Worm (Caenorhabditis elegans) whole organism, young adult: ENCODE results near the gene srd-10.

Experiments
- C06A6.2 ChIP-seq: fragments of 200-800 bp; sonication (Bioruptor generic); conservative IDR thresholded peaks from 2 replicates; pipeline ENCODE4 v1.3.6; 2022; ENCODE audit warnings: missing genetic modification characterization, missing compliant biosample characterization
- C17E4.6 ChIP-seq: fragments of 200-800 bp; sonication (Bioruptor generic); IDR thresholded peaks from 2 replicates; pipeline ENCODE4 v1.3.6; 2022; ENCODE audit warnings: missing genetic modification reagents, missing genetic modification characterization, missing compliant biosample characterization
- D2030.7 ChIP-seq: fragments of 200-800 bp; sonication (Bioruptor generic); IDR thresholded peaks from 2 replicates; pipeline ENCODE4 v1.3.6; 2022; ENCODE audit warnings: missing genetic modification reagents, missing genetic modification characterization, missing compliant biosample characterization
- F22D6.2 ChIP-seq: sonication (generic microtip); optimal IDR thresholded peaks from 2 replicates; lab custom pipeline; 2016; ENCODE audit warnings: mild to moderate bottlenecking, missing genetic modification characterization, missing compliant biosample characterization
- F33H1.4 ChIP-seq: fragments of 200-800 bp; sonication (Bioruptor generic); IDR thresholded peaks from 2 replicates; pipeline ENCODE4 v1.3.6; 2022; ENCODE audit warnings: missing genetic modification reagents, missing genetic modification characterization, missing compliant biosample characterization
- F37B4.10 ChIP-seq: fragments of 200-800 bp; sonication (Bioruptor generic); IDR thresholded peaks from 2 replicates; pipeline ENCODE4 v1.3.6; 2022; ENCODE audit warnings: missing genetic modification characterization, missing compliant biosample characterization
- F39B2.1 ChIP-seq: fragments of 200-800 bp; sonication (Bioruptor generic); IDR thresholded peaks from 2 replicates; pipeline ENCODE4 v1.3.6; 2022; ENCODE audit warnings: missing genetic modification reagents, missing genetic modification characterization, missing compliant biosample characterization
- F49E8.2 ChIP-seq: sonication (generic microtip); optimal IDR thresholded peaks from 3 replicates; lab custom pipeline; 2017; ENCODE audit warnings: missing genetic modification characterization, mild to moderate bottlenecking, missing compliant biosample characterization, antibody characterized with exemption, moderate library complexity; ENCODE audit not compliant: insufficient read depth
- F52B5.7 ChIP-seq: sonication (generic microtip); optimal IDR thresholded peaks from 2 replicates; lab custom pipeline; 2016; ENCODE audit warnings: mild to moderate bottlenecking, missing genetic modification characterization, missing compliant biosample characterization
- T26A5.8 ChIP-seq: sonication (generic microtip); optimal IDR thresholded peaks from 2 replicates; lab custom pipeline; 2016; ENCODE audit warnings: missing genetic modification characterization, missing compliant biosample characterization
- Y56A3A.18 ChIP-seq: fragments of 200-800 bp; sonication (Bioruptor generic); IDR thresholded peaks from 2 replicates; pipeline ENCODE4 v1.3.6; 2022; ENCODE audit warnings: missing genetic modification reagents, missing genetic modification characterization, missing compliant biosample characterization
- akir-1 ChIP-seq: fragments of 200-800 bp; sonication (Bioruptor generic); optimal IDR thresholded peaks from 2 replicates; lab custom pipeline; 2018; ENCODE audit warnings: mild to moderate bottlenecking, missing genetic modification characterization, moderate library complexity, missing compliant biosample characterization
- ama-1 ChIP-seq, 3 experiments: fragments of 150-350 bp in 1 of 3; sonication (generic microtip) in 2 of 3; optimal IDR thresholded peaks; 2 replicates each; lab custom pipeline; 2014 to 2018; ENCODE audit warnings: missing biosample characterization in 2 of 3, missing genetic modification characterization in 2 of 3, missing genetic modification reagents in 2 of 3
- aptf-3 ChIP-seq: fragments of 200-800 bp; sonication (Bioruptor generic); IDR thresholded peaks from 2 replicates; pipeline ENCODE4 v1.3.6; 2022; ENCODE audit warnings: missing genetic modification characterization, missing compliant biosample characterization
- attf-3 ChIP-seq: fragments of 200-800 bp; sonication (Bioruptor generic); conservative IDR thresholded peaks from 2 replicates; pipeline ENCODE4 v1.3.6; 2022; ENCODE audit warnings: missing genetic modification reagents, missing genetic modification characterization, missing compliant biosample characterization
- attf-6 ChIP-seq: fragments of 200-800 bp; sonication (Bioruptor generic); IDR thresholded peaks from 2 replicates; pipeline ENCODE4 v1.3.6; 2022; ENCODE audit warnings: missing genetic modification reagents, missing genetic modification characterization, missing compliant biosample characterization
- ceh-100 ChIP-seq: fragments of 200-800 bp; sonication (Bioruptor generic); IDR thresholded peaks from 2 replicates; pipeline ENCODE4 v1.3.6; 2022; ENCODE audit warnings: missing genetic modification reagents, missing genetic modification characterization, missing compliant biosample characterization
- ceh-58 ChIP-seq: fragments of 200-800 bp; sonication (Bioruptor generic); IDR thresholded peaks from 2 replicates; pipeline ENCODE4 v1.3.6; 2022; ENCODE audit warnings: missing genetic modification characterization, missing compliant biosample characterization
- chd-7 ChIP-seq: sonication (generic microtip); optimal IDR thresholded peaks from 2 replicates; lab custom pipeline; 2016; ENCODE audit warnings: mild to moderate bottlenecking, missing genetic modification characterization, moderate library complexity, missing compliant biosample characterization
- die-1 ChIP-seq: sonication (generic microtip); optimal IDR thresholded peaks from 2 replicates; lab custom pipeline; 2016; ENCODE audit warnings: missing genotype, mild to moderate bottlenecking, missing genetic modification characterization, missing compliant biosample characterization
- dpl-1 ChIP-seq: fragments of 150-350 bp; optimal IDR thresholded peaks from 2 replicates; lab custom pipeline; 2014; ENCODE audit warnings: missing biosample characterization, missing genetic modification reagents, missing genetic modification characterization
- egl-44 ChIP-seq: fragments of 200-800 bp; sonication (Bioruptor generic); IDR thresholded peaks from 2 replicates; pipeline ENCODE4 v1.3.6; 2022; ENCODE audit warnings: missing genetic modification reagents, missing genetic modification characterization, missing compliant biosample characterization
- ets-4 ChIP-seq: fragments of 200-800 bp; sonication (Bioruptor generic); optimal IDR thresholded peaks from 2 replicates; lab custom pipeline; 2018; ENCODE audit warnings: mild to moderate bottlenecking, missing genetic modification characterization, missing compliant biosample characterization
- hmg-20 ChIP-seq: fragments of 200-800 bp; sonication (Bioruptor generic); IDR thresholded peaks from 2 replicates; pipeline ENCODE4 v1.3.6; 2022; ENCODE audit warnings: missing genetic modification reagents, missing genetic modification characterization, missing compliant biosample characterization
- lin-54 ChIP-seq: fragments of 200-800 bp; sonication (Bioruptor generic); optimal IDR thresholded peaks from 2 replicates; lab custom pipeline; 2018; ENCODE audit warnings: mild to moderate bottlenecking, missing genetic modification characterization, missing compliant biosample characterization
- lsl-1 ChIP-seq: fragments of 200-800 bp; sonication (Bioruptor generic); optimal IDR thresholded peaks from 2 replicates; lab custom pipeline; 2018; ENCODE audit warnings: mild to moderate bottlenecking, missing genetic modification characterization, moderate library complexity, missing compliant biosample characterization
- madf-3 ChIP-seq: fragments of 200-800 bp; sonication (Bioruptor generic); IDR thresholded peaks from 2 replicates; pipeline ENCODE4 v1.3.6; 2022; ENCODE audit warnings: missing genetic modification reagents, missing genetic modification characterization, missing compliant biosample characterization
- madf-6 ChIP-seq: fragments of 200-800 bp; sonication (Bioruptor generic); IDR thresholded peaks from 2 replicates; pipeline ENCODE4 v1.3.6; 2022; ENCODE audit warnings: missing genetic modification reagents, missing genetic modification characterization, missing compliant biosample characterization
- madf-8 ChIP-seq: fragments of 200-800 bp; sonication (Bioruptor generic); conservative IDR thresholded peaks from 2 replicates; pipeline ENCODE4 v1.3.6; 2022; ENCODE audit warnings: missing genetic modification reagents, missing genetic modification characterization, missing compliant biosample characterization
- mcd-1 ChIP-seq: fragments of 200-800 bp; sonication (Bioruptor generic); IDR thresholded peaks from 2 replicates; pipeline ENCODE4 v1.3.6; 2022; ENCODE audit warnings: missing genetic modification reagents, missing genetic modification characterization, missing compliant biosample characterization
- mxl-1 ChIP-seq: sonication (generic microtip); optimal IDR thresholded peaks from 2 replicates; lab custom pipeline; 2016; ENCODE audit warnings: missing genetic modification characterization, missing compliant biosample characterization
- nfya-2 ChIP-seq: fragments of 200-800 bp; sonication (Bioruptor generic); IDR thresholded peaks from 2 replicates; pipeline ENCODE4 v1.3.6; 2022; ENCODE audit warnings: missing genetic modification reagents, missing genetic modification characterization, missing compliant biosample characterization
- nfyb-1 ChIP-seq: fragments of 200-800 bp; sonication (Bioruptor generic); IDR thresholded peaks from 2 replicates; pipeline ENCODE4 v1.3.6; 2022; ENCODE audit warnings: missing genetic modification reagents, missing genetic modification characterization, missing compliant biosample characterization
- nhr-120 ChIP-seq: fragments of 200-800 bp; sonication (Bioruptor generic); IDR thresholded peaks from 2 replicates; pipeline ENCODE4 v1.3.6; 2022; ENCODE audit warnings: missing genetic modification characterization, missing compliant biosample characterization
- nhr-179 ChIP-seq: sonication (generic microtip); optimal IDR thresholded peaks from 2 replicates; lab custom pipeline; 2016; ENCODE audit warnings: mild to moderate bottlenecking, missing genetic modification characterization, missing compliant biosample characterization
- nhr-90 ChIP-seq: sonication (generic microtip); optimal IDR thresholded peaks from 2 replicates; lab custom pipeline; 2016; ENCODE audit warnings: missing genotype, mild to moderate bottlenecking, missing genetic modification characterization, missing compliant biosample characterization
- pbrm-1 ChIP-seq: fragments of 200-800 bp; sonication (Bioruptor generic); IDR thresholded peaks from 2 replicates; pipeline ENCODE4 v1.3.6; 2022; ENCODE audit warnings: missing genetic modification reagents, missing genetic modification characterization, missing compliant biosample characterization
- rcor-1 ChIP-seq: fragments of 200-800 bp; sonication (Bioruptor generic); IDR thresholded peaks from 2 replicates; pipeline ENCODE4 v1.3.6; 2022; ENCODE audit warnings: missing genetic modification reagents, missing genetic modification characterization, missing compliant biosample characterization
- repo-1 ChIP-seq: sonication (generic microtip); optimal IDR thresholded peaks from 2 replicates; lab custom pipeline; 2017; ENCODE audit warnings: mild to moderate bottlenecking, missing genetic modification characterization, missing compliant biosample characterization
- sea-2 ChIP-seq: fragments of 200-800 bp; sonication (Bioruptor generic); IDR thresholded peaks from 2 replicates; pipeline ENCODE4 v1.3.6; 2022; ENCODE audit warnings: missing genetic modification characterization, missing compliant biosample characterization
- snpc-1.3 ChIP-seq: sonication (generic microtip); optimal IDR thresholded peaks from 2 replicates; lab custom pipeline; 2017; ENCODE audit warnings: missing genetic modification characterization, mild to moderate bottlenecking, missing compliant biosample characterization, antibody characterized with exemption, moderate library complexity, missing genotype, missing genetic modification reagents; ENCODE audit not compliant: insufficient read depth
- snpc-4 ChIP-seq, 5 experiments: fragments of 150-350 bp in 1 of 5; sonication (generic microtip) in 4 of 5; optimal IDR thresholded peaks; 2 replicates each; lab custom pipeline; 2014 to 2018; ENCODE audit warnings: missing genetic modification characterization in 5 of 5, missing biosample characterization in 3 of 5, antibody characterized with exemption in 2 of 5, mild to moderate bottlenecking in 2 of 5, missing compliant biosample characterization in 2 of 5, missing genotype in 2 of 5, moderate library complexity in 2 of 5, missing genetic modification reagents in 1 of 5
- sptf-2 ChIP-seq: fragments of 200-800 bp; sonication (Bioruptor generic); optimal IDR thresholded peaks from 2 replicates; lab custom pipeline; 2018; ENCODE audit warnings: mild to moderate bottlenecking, missing genetic modification characterization, missing compliant biosample characterization
- tbp1 ChIP-seq: fragments of 200-800 bp; sonication (Bioruptor generic); optimal IDR thresholded peaks from 2 replicates; lab custom pipeline; 2018; ENCODE audit warnings: mild to moderate bottlenecking, missing genetic modification characterization, missing compliant biosample characterization
- tlf-1 ChIP-seq: fragments of 200-800 bp; sonication (Bioruptor generic); optimal IDR thresholded peaks from 2 replicates; lab custom pipeline; 2018; ENCODE audit warnings: mild to moderate bottlenecking, missing genetic modification characterization, missing compliant biosample characterization
- ztf-18 ChIP-seq: sonication (generic microtip); optimal IDR thresholded peaks from 2 replicates; lab custom pipeline; 2016; ENCODE audit warnings: missing genotype, mild to moderate bottlenecking, missing genetic modification characterization, missing compliant biosample characterization
- ztf-25 ChIP-seq: fragments of 200-800 bp; sonication (Bioruptor generic); IDR thresholded peaks from 2 replicates; pipeline ENCODE4 v1.3.6; 2022; ENCODE audit warnings: missing genetic modification reagents, missing genetic modification characterization, missing compliant biosample characterization
- ztf-26 ChIP-seq: sonication (generic microtip); optimal IDR thresholded peaks from 2 replicates; lab custom pipeline; 2017; ENCODE audit warnings: missing genetic modification characterization, missing compliant biosample characterization
- ztf-3 ChIP-seq: fragments of 200-800 bp; sonication (Bioruptor generic); optimal IDR thresholded peaks from 2 replicates; lab custom pipeline; 2018; ENCODE audit warnings: mild to moderate bottlenecking, missing genetic modification characterization, missing compliant biosample characterization

The srd-10 gene

DNA sequence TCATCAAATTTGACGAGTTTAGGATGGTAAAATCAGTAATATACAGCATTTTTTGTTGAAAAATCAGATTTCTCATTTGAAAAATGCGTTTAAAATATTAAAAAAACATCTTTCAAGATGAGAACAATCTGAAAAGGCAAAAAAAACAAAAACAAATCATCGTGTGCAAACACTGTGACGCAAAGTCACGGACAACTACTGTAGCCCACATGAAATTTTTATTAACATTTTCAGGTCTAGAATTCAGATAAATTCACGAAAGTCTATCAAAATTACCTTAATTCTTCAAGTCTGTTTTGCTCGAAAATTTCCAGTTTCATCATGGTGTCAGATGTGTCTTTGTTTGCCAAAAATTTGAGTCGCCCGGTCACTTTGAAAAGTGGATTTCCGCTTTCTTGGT, 35.9 kb upstream of the srd-10 start (continued):
- TF ChIP-seq lsl-1 (peak; percentile 90), F39B2.1 (GFP tag; lab: Robert Waterston, UW) (no peak), nhr-179 (no peak), chd-7 (tag; lab: Kevin White, UChicago) (no peak), snpc-1.3 (peak; percentile 7), Y56A3A.18 (GFP tag; lab: Robert Waterston, UW) (no peak), mxl-1 (no peak), F37B4.10 (GFP tag; lab: Robert Waterston, UW) (no peak), nfyb-1 (GFP tag; lab: Robert Waterston, UW) (no peak), nfya-2 (no peak), ets-4 (GFP tag; lab: Kevin White, UChicago) (no peak), dpl-1 (GFP tag; lab: Kevin White, UChicago) (peak; percentile 10), ama-1 (optimal IDR thresholded peaks at IDR 0.05; lab: Kevin White, UChicago) (no peak), ama-1 (GFP tag; optimal IDR thresholded peaks at IDR 0.05; lab: Kevin White, UChicago) (no peak), D2030.7 (GFP tag; lab: Robert Waterston, UW) (peak; percentile 64), die-1 (no peak), ceh-100 (GFP tag; lab: Robert Waterston, UW) (no peak), rcor-1 (GFP tag; lab: Robert Waterston, UW) (no peak), tlf-1 (GFP tag; lab: Kevin White, UChicago) (no peak), lin-54 (peak; percentile 16), akir-1 (GFP tag; lab: Kevin White, UChicago) (no peak), sea-2 (no peak), hmg-20 (GFP tag; lab: Robert Waterston, UW) (no peak), tbp1 (GFP tag; lab: Kevin White, UChicago) (peak; percentile 43), C17E4.6 (GFP tag; lab: Robert Waterston, UW) (no peak), madf-6 (GFP tag; lab: Robert Waterston, UW) (peak; percentile 98), F33H1.4 (peak; percentile 49), madf-8 (GFP tag; lab: Robert Waterston, UW) (peak; percentile 97), egl-44 (GFP tag; lab: Robert Waterston, UW) (no peak), attf-3 (GFP tag; lab: Robert Waterston, UW) (no peak), nhr-120 (GFP tag; lab: Robert Waterston, UW) (no peak), sptf-2 (GFP tag; lab: Kevin White, UChicago) (no peak), C06A6.2 (GFP tag; lab: Robert Waterston, UW) (no peak), attf-6 (GFP tag; lab: Robert Waterston, UW) (peak; percentile 74)

DNA sequence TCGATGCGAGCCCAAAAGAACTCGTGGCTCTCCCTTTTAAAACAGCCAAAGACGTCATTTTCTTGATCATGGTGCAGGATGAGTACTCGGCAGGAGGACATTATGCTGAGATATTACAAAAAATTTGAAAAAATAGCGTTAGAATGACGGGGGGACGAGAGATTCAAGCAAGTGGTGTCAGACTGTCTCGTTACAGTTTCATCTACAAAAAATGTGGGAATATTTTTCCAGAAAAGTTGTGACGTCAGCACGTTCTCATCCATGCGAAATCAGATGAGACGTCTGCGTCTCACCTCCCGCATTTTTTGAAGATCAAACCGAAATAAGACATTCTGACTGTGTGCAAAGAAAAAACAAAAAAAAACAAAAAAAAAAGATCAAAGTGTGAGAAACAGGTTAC, 34.7 kb upstream of the srd-10 start, which contains the start of gene rsd-2:
Gene rsd-2, minus strand, starts transcription at position 101 of the 400 bp plus-strand sequence.
- TF ChIP-seq pbrm-1 (GFP tag; lab: Robert Waterston, UW) (no peak), ztf-25 (GFP tag; lab: Robert Waterston, UW) (no peak), dpl-1 (GFP tag; lab: Kevin White, UChicago) (no peak), ceh-58 (GFP tag; lab: Robert Waterston, UW) (no peak), repo-1 (tag; lab: Kevin White, UChicago) (no peak), aptf-3 (GFP tag; lab: Robert Waterston, UW) (no peak), ztf-26 (tag; lab: Kevin White, UChicago) (no peak), F49E8.2 (tag; lab: Kevin White, UChicago) (no peak), ztf-18 (tag; lab: Kevin White, UChicago) (no peak), T26A5.8 (tag; lab: Kevin White, UChicago) (no peak), F22D6.2 (tag; lab: Kevin White, UChicago) (no peak), ceh-100 (GFP tag; lab: Robert Waterston, UW) (no peak), mcd-1 (no peak), nhr-90 (no peak), sea-2 (no peak), ztf-3 (GFP tag; lab: Kevin White, UChicago) (no peak), F52B5.7 (no peak), snpc-4 (GFP tag; optimal IDR thresholded peaks at IDR 0.05; lab: Kevin White, UChicago) (no peak), snpc-4 (tag; optimal IDR thresholded peaks at IDR 0.05; lab: Kevin White, UChicago) (no peak), D2030.7 (GFP tag; lab: Robert Waterston, UW) (no peak), madf-3 (GFP tag; lab: Robert Waterston, UW) (no peak)
